Worm (Caenorhabditis elegans): ENCODE results near the gene phb-2.

phb-2 gene

DNA sequence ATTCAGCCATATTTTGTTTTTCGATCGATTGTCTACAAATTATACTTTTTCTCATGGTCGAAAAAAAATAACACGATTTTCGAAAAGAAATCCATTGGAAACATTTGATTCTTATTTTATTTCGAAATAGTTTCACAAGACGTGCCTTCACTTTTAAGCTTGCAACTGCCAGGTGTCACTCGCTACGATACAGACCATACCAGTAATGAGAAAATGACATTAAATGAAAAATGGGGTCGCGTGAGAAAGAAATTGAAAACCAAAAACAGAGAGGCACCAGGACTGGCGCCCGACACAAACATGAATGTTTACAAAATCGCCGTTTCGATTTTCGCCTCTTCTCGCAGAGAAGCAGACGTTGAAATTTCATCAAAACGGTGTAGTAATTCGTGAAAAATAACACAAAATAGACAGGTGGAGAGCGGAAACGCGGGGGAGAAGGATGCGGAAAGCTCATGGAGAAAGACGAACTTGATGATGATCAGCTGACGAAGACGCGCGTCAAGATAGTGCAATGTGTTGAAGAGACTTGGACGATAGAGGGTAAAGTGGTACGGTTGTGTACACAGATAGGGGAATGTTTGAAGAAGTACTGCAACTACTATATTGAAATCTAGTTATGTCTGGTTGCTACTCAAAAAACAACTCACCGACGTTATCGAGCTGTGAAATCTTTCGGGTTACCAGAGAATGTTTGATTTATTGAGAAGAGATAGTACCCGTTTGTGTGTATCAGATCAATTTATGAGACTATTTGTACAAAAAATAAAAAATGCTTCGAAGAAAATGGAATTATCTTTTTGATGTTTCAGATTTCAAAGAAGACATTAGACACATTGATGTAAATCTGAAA is 14.9 kb upstream of the phb-2 start:
- TF ChIP-seq ceh-24 (tag; optimal IDR thresholded peaks at IDR 0.05) (no peak), ceh-34 (tag; optimal IDR thresholded peaks at IDR 0.05) (peak; percentile 11), elt-2 (tag; optimal IDR thresholded peaks at IDR 0.05) (no peak), odd-2 (tag; optimal IDR thresholded peaks at IDR 0.05) (no peak), unc-55 (GFP tag; optimal IDR thresholded peaks at IDR 0.05) (no peak), hlh-30 (tag; optimal IDR thresholded peaks at IDR 0.05; ENCODE audit: insufficient read depth) (peak; percentile 45), ceh-22 (tag; optimal IDR thresholded peaks at IDR 0.05) (no peak), sox-2 (GFP tag; IDR thresholded peaks at IDR 0.05) (no peak), zip-5 (tag; optimal IDR thresholded peaks at IDR 0.05) (no peak), tbx-2 (tag; optimal IDR thresholded peaks at IDR 0.05) (peak; percentile 33), dve-1 (tag; optimal IDR thresholded peaks at IDR 0.05) (no peak), ceh-48 (tag; optimal IDR thresholded peaks at IDR 0.05) (no peak), ceh-18 (tag; optimal IDR thresholded peaks at IDR 0.05) (peak; percentile 62), K02D7.2 (tag; optimal IDR thresholded peaks at IDR 0.05) (no peak), mec-3 (tag; optimal IDR thresholded peaks at IDR 0.05; ENCODE audit: borderline replicate concordance) (no peak), rnt-1 (tag; optimal IDR thresholded peaks at IDR 0.05) (no peak), eyg-1 (tag; optimal IDR thresholded peaks at IDR 0.05) (no peak)

DNA sequence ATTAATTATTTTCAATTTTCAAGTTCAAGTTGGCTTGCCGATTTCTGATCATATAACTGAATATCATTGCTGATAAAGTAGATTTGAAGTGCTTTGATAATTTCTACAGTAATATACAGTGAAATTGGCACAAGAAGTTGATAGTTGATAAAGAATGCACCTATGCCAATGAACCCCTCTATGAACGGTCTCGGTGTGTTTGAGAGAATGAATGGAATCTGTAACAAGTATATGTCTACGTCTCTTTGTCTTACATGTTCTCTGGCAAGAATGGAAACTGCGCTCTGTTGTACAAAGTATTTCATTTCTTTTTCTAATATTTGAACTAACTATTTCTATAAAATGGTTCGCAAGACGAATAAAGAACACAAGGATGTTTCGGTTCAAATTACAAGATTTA is 9.5 kb upstream of the phb-2 start, which contains the start of gene T24H7.8:
Gene T24H7.8, plus strand, starts transcription at position 301 of the 400 bp plus-strand sequence.
- TF ChIP-seq nhr-232 (tag; optimal IDR thresholded peaks at IDR 0.05), result no peak
- TF ChIP-seq che-1 (tag; optimal IDR thresholded peaks at IDR 0.05), result no peak
- no peak for TF ChIP-seq sox-4 (tag; optimal IDR thresholded peaks at IDR 0.05)
- TF ChIP-seq unc-55 (GFP tag; optimal IDR thresholded peaks at IDR 0.05), result no peak
- TF ChIP-seq ceh-31 (tag; optimal IDR thresholded peaks at IDR 0.05), result no peak
- TF ChIP-seq pha-2 (tag; optimal IDR thresholded peaks at IDR 0.05), result no peak
- TF ChIP-seq pat-9 (tag; optimal IDR thresholded peaks at IDR 0.05), result no peak
- no peak for TF ChIP-seq ets-4 (tag; optimal IDR thresholded peaks at IDR 0.05)
- TF ChIP-seq hlh-13 (GFP tag; optimal IDR thresholded peaks at IDR 0.05), result no peak

DNA sequence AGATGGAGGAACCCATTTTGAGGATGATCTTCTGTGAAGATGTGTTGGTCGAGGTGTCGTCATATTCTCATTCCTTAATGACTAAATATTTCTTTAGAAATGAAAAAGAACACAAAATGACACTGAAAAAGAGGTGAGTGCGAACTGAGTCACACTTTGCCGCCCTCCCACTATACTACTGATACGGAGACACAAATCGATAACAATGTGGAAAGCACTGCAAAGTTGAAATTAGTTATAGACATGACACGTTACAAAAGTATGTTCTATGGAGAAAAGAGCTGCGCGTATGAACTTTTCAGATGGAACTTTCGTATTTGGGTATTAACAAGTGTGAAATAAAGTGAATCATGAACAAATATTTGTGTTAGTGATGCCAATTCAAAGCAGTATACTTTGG is 7.0 kb upstream of the phb-2 start, which contains the start of gene tat-4:
Gene tat-4, minus strand, starts transcription at position 117 of the 400 bp plus-strand sequence.
- TF ChIP-seq fkh-10 (GFP tag; optimal IDR thresholded peaks at IDR 0.05) (no peak), hlh-8 (tag; optimal IDR thresholded peaks at IDR 0.05) (no peak), ceh-2 (tag; optimal IDR thresholded peaks at IDR 0.05) (no peak), sox-4 (tag; optimal IDR thresholded peaks at IDR 0.05) (no peak), npax-4 (tag; optimal IDR thresholded peaks at IDR 0.05) (no peak), ceh-34 (tag; optimal IDR thresholded peaks at IDR 0.05) (no peak), nhr-11 (tag; optimal IDR thresholded peaks at IDR 0.05) (no peak), ceh-24 (tag; optimal IDR thresholded peaks at IDR 0.05) (no peak), ahr-1 (tag; optimal IDR thresholded peaks at IDR 0.05) (no peak), nfya-1 (tag; optimal IDR thresholded peaks at IDR 0.05) (no peak), fkh-6 (tag; optimal IDR thresholded peaks at IDR 0.05) (no peak)

DNA sequence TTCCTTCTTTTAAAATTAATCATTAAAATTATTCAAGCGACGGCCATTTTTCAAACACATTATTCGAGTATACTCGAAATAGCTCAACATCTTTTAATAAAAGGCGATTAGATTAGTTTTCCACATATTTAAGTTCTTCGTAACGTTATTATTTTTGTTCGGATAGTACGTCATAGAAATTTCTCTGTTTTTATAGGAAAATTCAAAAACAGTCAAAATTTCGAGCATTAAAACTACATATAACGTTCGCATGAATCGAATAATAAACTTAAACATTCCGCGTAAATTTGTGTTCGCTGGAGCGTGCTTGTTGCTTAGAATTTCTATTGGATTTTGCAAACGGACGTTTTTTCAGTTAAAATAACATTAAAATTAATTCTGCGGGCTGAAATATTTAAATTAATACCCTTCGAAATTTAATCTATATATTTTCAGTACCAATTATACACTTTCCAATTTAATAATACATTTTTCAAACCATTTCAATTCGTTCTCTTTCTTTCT is 6.0 kb upstream of the phb-2 start, which contains the start of gene blos-4:
Gene blos-4, plus strand, starts transcription at position 51 of the 504 bp plus-strand sequence.
- no peak for TF ChIP-seq unc-3 (GFP tag; conservative IDR thresholded peaks at IDR 0.05)
- TF ChIP-seq unc-3 (tag; optimal IDR thresholded peaks at IDR 0.05), result no peak
- no peak for TF ChIP-seq ets-4 (tag; optimal IDR thresholded peaks at IDR 0.05)
- TF ChIP-seq elt-4 (tag; optimal IDR thresholded peaks at IDR 0.05), result no peak
- no peak for TF ChIP-seq lin-11 (tag; optimal IDR thresholded peaks at IDR 0.05)
- no peak for TF ChIP-seq ama-1 (optimal IDR thresholded peaks at IDR 0.05)
- TF ChIP-seq rnt-1 (tag; optimal IDR thresholded peaks at IDR 0.05), result no peak
- TF ChIP-seq dmd-4 (tag; optimal IDR thresholded peaks at IDR 0.05; ENCODE audit: borderline replicate concordance), result no peak
- no peak for TF ChIP-seq C08G9.2 (tag; optimal IDR thresholded peaks at IDR 0.05)
- TF ChIP-seq madf-2 (tag; optimal IDR thresholded peaks at IDR 0.05), result no peak
- no peak for TF ChIP-seq che-1 (tag; optimal IDR thresholded peaks at IDR 0.05)
- no peak for TF ChIP-seq hlh-30 (tag; optimal IDR thresholded peaks at IDR 0.05; ENCODE audit: insufficient read depth)
- no peak for TF ChIP-seq ceh-9 (tag; optimal IDR thresholded peaks at IDR 0.05)
- TF ChIP-seq pros-1 (tag; optimal IDR thresholded peaks at IDR 0.05), result no peak
- no peak for TF ChIP-seq unc-55 (GFP tag; optimal IDR thresholded peaks at IDR 0.05)
- no peak for TF ChIP-seq ceh-19 (GFP tag; optimal IDR thresholded peaks at IDR 0.05)
- no peak for TF ChIP-seq T23F11.4 (GFP tag; optimal IDR thresholded peaks at IDR 0.05)
- no peak for TF ChIP-seq K09A11.1 (tag; optimal IDR thresholded peaks at IDR 0.05; ENCODE audit: insufficient read depth)
